Fruit fly (Drosophila melanogaster) whole organism, embryonic: Measurements from ENCODE around the gene CG10621.

Source experiments
- Antp ChIP-seq: fragments of 200-800 bp; sonication (Bioruptor generic); optimal IDR thresholded peaks from 3 replicates; lab custom pipeline; 2016; ENCODE audit warnings: missing biosample characterization, missing genetic modification characterization
- B-H2 ChIP-seq: fragments of 200-800 bp; sonication (Bioruptor generic); optimal IDR thresholded peaks from 2 replicates; lab custom pipeline; 2018; ENCODE audit warnings: missing biosample characterization, mild to moderate bottlenecking, missing genetic modification characterization
- CG10267 ChIP-seq: fragments of 200-800 bp; sonication (Bioruptor generic); optimal IDR thresholded peaks from 2 replicates; lab custom pipeline; 2018; ENCODE audit warnings: missing biosample characterization, mild to moderate bottlenecking, missing genetic modification characterization, moderate library complexity
- CG10274 ChIP-seq: fragments of 200-800 bp; sonication (Bioruptor generic); optimal IDR thresholded peaks from 3 replicates; lab custom pipeline; 2017; ENCODE audit warnings: missing biosample characterization, mild to moderate bottlenecking, missing genetic modification characterization
- CG11093 ChIP-seq: fragments of 200-800 bp; sonication (Bioruptor generic); IDR thresholded peaks from 3 replicates; pipeline ENCODE4 v1.3.6; 2022; ENCODE audit warnings: missing biosample characterization, missing genetic modification characterization
- CG12942 ChIP-seq: fragments of 200-800 bp; sonication (Bioruptor generic); optimal IDR thresholded peaks from 3 replicates; lab custom pipeline; 2016; ENCODE audit warnings: missing biosample characterization, missing genetic modification characterization
- CG13123 ChIP-seq: fragments of 200-800 bp; sonication (Bioruptor generic); optimal IDR thresholded peaks from 2 replicates; lab custom pipeline; 2016; ENCODE audit warnings: missing biosample characterization, missing genetic modification characterization
- CG1603 ChIP-seq: fragments of 200-800 bp; sonication (Bioruptor generic); optimal IDR thresholded peaks from 2 replicates; lab custom pipeline; 2019; ENCODE audit warnings: missing biosample characterization, mild to moderate bottlenecking, missing genetic modification characterization, moderate library complexity
- CG1647 ChIP-seq: fragments of 200-800 bp; sonication (Bioruptor generic); optimal IDR thresholded peaks from 3 replicates; lab custom pipeline; 2016; ENCODE audit warnings: missing biosample characterization, missing genetic modification characterization
- CG17612 ChIP-seq: fragments of 200-800 bp; sonication (Bioruptor generic); IDR thresholded peaks from 2 replicates; pipeline ENCODE4 v1.3.6; 2022; ENCODE audit warnings: missing biosample characterization, missing genetic modification characterization
- CG2202 ChIP-seq: fragments of 200-800 bp; sonication (Bioruptor generic); optimal IDR thresholded peaks from 2 replicates; lab custom pipeline; 2018; ENCODE audit warnings: missing biosample characterization, mild to moderate bottlenecking, missing genetic modification characterization
- CG30020 ChIP-seq: fragments of 200-800 bp; optimal IDR thresholded peaks from 2 replicates; lab custom pipeline; 2019; ENCODE audit warnings: missing biosample characterization, mild to moderate bottlenecking, missing genetic modification characterization, moderate library complexity
- CG32532 ChIP-seq: fragments of 200-800 bp; sonication (Bioruptor generic); IDR thresholded peaks from 2 replicates; pipeline ENCODE4 v1.3.6; 2022; ENCODE audit warnings: missing biosample characterization, missing genetic modification characterization
- CG7271 ChIP-seq: fragments of 200-800 bp; sonication (Bioruptor generic); optimal IDR thresholded peaks from 2 replicates; lab custom pipeline; 2018; ENCODE audit warnings: missing biosample characterization, mild to moderate bottlenecking, missing genetic modification characterization, moderate library complexity
- CG7839 ChIP-seq: fragments of 200-800 bp; sonication (Bioruptor generic); optimal IDR thresholded peaks from 3 replicates; lab custom pipeline; 2018; ENCODE audit warnings: missing biosample characterization, mild to moderate bottlenecking, missing genetic modification characterization, moderate library complexity
- CG8765 ChIP-seq: fragments of 200-800 bp; sonication (Bioruptor generic); IDR thresholded peaks from 2 replicates; pipeline ENCODE4 v1.3.6; 2022; ENCODE audit warnings: missing biosample characterization, missing genetic modification characterization
- CG8924 ChIP-seq: fragments of 200-800 bp; optimal IDR thresholded peaks from 3 replicates; lab custom pipeline; 2019; ENCODE audit warnings: missing biosample characterization, mild to moderate bottlenecking, missing genetic modification characterization, moderate library complexity
- ERR ChIP-seq: fragments of 200-800 bp; sonication (Bioruptor generic); optimal IDR thresholded peaks from 2 replicates; lab custom pipeline; 2016; ENCODE audit warnings: missing biosample characterization, missing genetic modification characterization
- Eip74EF ChIP-seq, 2 experiments: fragments of 200-800 bp in 1 of 2; fragments of >200 bp in 1 of 2; sonication (Bioruptor generic) in 1 of 2; optimal IDR thresholded peaks; 2 replicates each; lab custom pipeline; 2017 to 2019; ENCODE audit warnings: missing biosample characterization in 2 of 2, missing genetic modification characterization in 2 of 2, mild to moderate bottlenecking in 1 of 2, moderate library complexity in 1 of 2
- Ets65A ChIP-seq: fragments of 200-800 bp; sonication (Bioruptor generic); peaks from one replicate; lab custom pipeline; 2016; ENCODE audit warnings: missing biosample characterization, missing genetic modification characterization
- Gug ChIP-seq: fragments of 200-800 bp; sonication (Bioruptor generic); IDR thresholded peaks from 4 replicates; pipeline ENCODE4 v1.3.6; 2022; ENCODE audit warnings: missing biosample characterization, missing genetic modification characterization
- HLHmδ ChIP-seq: fragments of 200-800 bp; sonication (Bioruptor generic); optimal IDR thresholded peaks from 2 replicates; lab custom pipeline; 2018; ENCODE audit warnings: missing biosample characterization, mild to moderate bottlenecking, missing genetic modification characterization, moderate library complexity
- Hsf ChIP-seq: fragments of 200-800 bp; sonication (Bioruptor generic); optimal IDR thresholded peaks from 3 replicates; lab custom pipeline; 2016; ENCODE audit warnings: missing biosample characterization, missing genetic modification characterization
- Myb ChIP-seq: fragments of 200-800 bp; sonication (Bioruptor generic); optimal IDR thresholded peaks from 2 replicates; lab custom pipeline; 2016; ENCODE audit warnings: missing biosample characterization, missing genetic modification characterization
- NfI ChIP-seq: fragments of 200-800 bp; sonication (Bioruptor generic); optimal IDR thresholded peaks from 3 replicates; lab custom pipeline; 2018; ENCODE audit warnings: missing biosample characterization, mild to moderate bottlenecking, missing genetic modification characterization, moderate library complexity
- Poxn ChIP-seq: fragments of 200-800 bp; sonication (Bioruptor generic); IDR thresholded peaks from 2 replicates; pipeline ENCODE4 v1.3.6; 2022; ENCODE audit warnings: missing biosample characterization, missing genetic modification characterization
- Sry-δ ChIP-seq: fragments of 200-800 bp; sonication (Bioruptor generic); optimal IDR thresholded peaks from 2 replicates; lab custom pipeline; 2016; ENCODE audit warnings: missing biosample characterization, missing genetic modification characterization
- TFAM ChIP-seq: fragments of 200-800 bp; sonication (Bioruptor generic); optimal IDR thresholded peaks from 2 replicates; lab custom pipeline; 2017; ENCODE audit warnings: missing biosample characterization, missing genetic modification characterization, inconsistent platforms
- ac ChIP-seq: fragments of 200-800 bp; sonication (Bioruptor generic); optimal IDR thresholded peaks from 3 replicates; lab custom pipeline; 2017; ENCODE audit warnings: missing biosample characterization, mild to moderate bottlenecking, missing genetic modification characterization
- chn ChIP-seq: fragments of 200-800 bp; sonication (Bioruptor generic); optimal IDR thresholded peaks from 2 replicates; lab custom pipeline; 2016; ENCODE audit warnings: missing biosample characterization, missing genetic modification characterization
- croc ChIP-seq: fragments of 200-800 bp; sonication (Bioruptor generic); conservative IDR thresholded peaks from 3 replicates; pipeline ENCODE4 v1.3.6; 2022; ENCODE audit warnings: missing biosample characterization, missing genetic modification characterization
- crol ChIP-seq: fragments of 200-800 bp; sonication (Bioruptor generic); IDR thresholded peaks from 2 replicates; pipeline ENCODE4 v1.3.6; 2022; ENCODE audit warnings: missing biosample characterization, missing genetic modification characterization
- disco-r ChIP-seq: fragments of 200-800 bp; sonication (Bioruptor generic); optimal IDR thresholded peaks from 2 replicates; lab custom pipeline; 2016; ENCODE audit warnings: missing biosample characterization, missing genetic modification characterization
- dmrt11E ChIP-seq: fragments of 200-800 bp; sonication (Bioruptor generic); optimal IDR thresholded peaks from 3 replicates; lab custom pipeline; 2018; ENCODE audit warnings: missing biosample characterization, mild to moderate bottlenecking, missing genetic modification characterization, moderate library complexity
- ewg ChIP-seq: fragments of 200-800 bp; sonication (Bioruptor generic); optimal IDR thresholded peaks from 3 replicates; lab custom pipeline; 2017; ENCODE audit warnings: mild to moderate bottlenecking, missing biosample characterization, missing genetic modification reagents, missing genetic modification characterization
- gcm2 ChIP-seq: fragments of 200-800 bp; sonication (Bioruptor generic); optimal IDR thresholded peaks from 2 replicates; lab custom pipeline; 2016; ENCODE audit warnings: missing biosample characterization, missing genetic modification characterization
- gsb ChIP-seq: fragments of 200-800 bp; sonication (Bioruptor generic); IDR thresholded peaks from 2 replicates; pipeline ENCODE4 v1.3.6; 2022; ENCODE audit warnings: missing biosample characterization, missing genetic modification characterization
- hkb ChIP-seq, 2 experiments: fragments of 200-800 bp in 1 of 2; fragments of >200 bp in 1 of 2; sonication (Bioruptor generic) in 1 of 2; IDR thresholded peaks in 1 of 2; optimal IDR thresholded peaks in 1 of 2; 2 replicates each; pipeline versions ENCODE4 v1.3.6 to Lab custom; 2017 to 2022; ENCODE audit warnings: missing biosample characterization in 1 of 2, missing genetic modification characterization in 1 of 2
- hth ChIP-seq: fragments of >200 bp; optimal IDR thresholded peaks from 2 replicates; lab custom pipeline; 2017; ENCODE audit warnings: inconsistent platforms
- ind ChIP-seq: fragments of 200-800 bp; sonication (Bioruptor generic); optimal IDR thresholded peaks from 3 replicates; lab custom pipeline; 2016; ENCODE audit warnings: missing biosample characterization, missing genetic modification characterization
- jigr1 ChIP-seq: fragments of 200-800 bp; sonication (Bioruptor generic); IDR thresholded peaks from 3 replicates; pipeline ENCODE4 v1.3.6; 2022; ENCODE audit warnings: missing biosample characterization, missing genetic modification characterization
- ken ChIP-seq: fragments of 200-800 bp; sonication (Bioruptor generic); IDR thresholded peaks from 3 replicates; pipeline ENCODE4 v1.3.6; 2022; ENCODE audit warnings: missing biosample characterization, missing genetic modification characterization
- klu ChIP-seq: fragments of 200-800 bp; sonication (Bioruptor generic); IDR thresholded peaks from 2 replicates; pipeline ENCODE4 v1.3.6; 2022; ENCODE audit warnings: missing biosample characterization, missing genetic modification characterization
- mirr ChIP-seq: fragments of 200-800 bp; sonication (Bioruptor generic); optimal IDR thresholded peaks from 3 replicates; lab custom pipeline; 2018; ENCODE audit warnings: missing biosample characterization, mild to moderate bottlenecking, missing genetic modification characterization
- oc ChIP-seq: fragments of 200-800 bp; sonication (Bioruptor generic); optimal IDR thresholded peaks from 2 replicates; lab custom pipeline; 2018; ENCODE audit warnings: missing biosample characterization, mild to moderate bottlenecking, missing genetic modification characterization, moderate library complexity
- otp ChIP-seq: fragments of 200-800 bp; sonication (Bioruptor generic); IDR thresholded peaks from 3 replicates; pipeline ENCODE4, ENCODE4 v1.3.6; 2022; ENCODE audit warnings: missing biosample characterization, missing genetic modification characterization
- peb ChIP-seq: fragments of 200-800 bp; sonication (Bioruptor generic); IDR thresholded peaks from 2 replicates; pipeline ENCODE4 v1.3.6; 2022; ENCODE audit warnings: missing biosample characterization, missing genetic modification characterization
- run ChIP-seq: fragments of 200-800 bp; sonication (Bioruptor generic); optimal IDR thresholded peaks from 3 replicates; lab custom pipeline; 2018; ENCODE audit warnings: missing biosample characterization, mild to moderate bottlenecking, missing genetic modification characterization
- slou ChIP-seq: fragments of 200-800 bp; sonication (Bioruptor generic); optimal IDR thresholded peaks from 3 replicates; lab custom pipeline; 2016; ENCODE audit warnings: missing biosample characterization, missing genetic modification characterization
- sna ChIP-seq: fragments of 200-800 bp; sonication (Bioruptor generic); IDR thresholded peaks from 2 replicates; pipeline ENCODE4 v1.3.6; 2022; ENCODE audit warnings: missing biosample characterization, missing genetic modification characterization; ENCODE audit not compliant: partially characterized antibody

The CG10621 gene

dm6 chr2L:18974063-18974779 lies 20.0 kb upstream of the CG10621 start, which contains the start of the genes L2HGDH and CG10431 (continued):
- peak; percentile 99 for TF ChIP-seq crol (GFP tag; lab: Robert Waterston, UW)
- TF ChIP-seq gsb (GFP tag; lab: Robert Waterston, UW), result no peak
- TF ChIP-seq TFAM (GFP tag; lab: Kevin White, UChicago), result no peak
- no peak for TF ChIP-seq gcm2 (GFP tag; lab: Kevin White, UChicago)
- TF ChIP-seq Eip74EF (GFP tag; optimal IDR thresholded peaks at IDR 0.05; lab: Kevin White, UChicago), result peak in 1 of 2 experiments; percentile 3
- peak; percentile 49 for TF ChIP-seq B-H2 (GFP tag; lab: Kevin White, UChicago)
- TF ChIP-seq CG11093 (GFP tag; lab: Robert Waterston, UW), result no peak
- TF ChIP-seq ac (GFP tag; lab: Kevin White, UChicago), result no peak
- TF ChIP-seq ken (GFP tag; lab: Robert Waterston, UW), result 0 out of 3 replicates have a peak, but pooled peaks have one; percentile 51
- TF ChIP-seq hth (lab: Kevin White, UChicago), result no peak
- TF ChIP-seq oc (tag; lab: Kevin White, UChicago), result peak; percentile 60
- peak; percentile 34 for TF ChIP-seq disco-r (GFP tag; lab: Kevin White, UChicago)
- peak; percentile 57 for TF ChIP-seq NfI (GFP tag; lab: Kevin White, UChicago)
- TF ChIP-seq hkb (optimal IDR thresholded peaks at IDR 0.05; lab: Kevin White, UChicago), result peak; percentile 26
- TF ChIP-seq hkb (GFP tag; IDR thresholded peaks at IDR 0.05; lab: Robert Waterston, UW), result no peak
- TF ChIP-seq CG1603 (tag; lab: Kevin White, UChicago), result peak; percentile 42
- peak; percentile 21 for TF ChIP-seq ewg
- peak; percentile 67 for TF ChIP-seq mirr (GFP tag; lab: Kevin White, UChicago)
- no peak for TF ChIP-seq Gug
- peak; percentile 43 for TF ChIP-seq CG7271 (tag; lab: Kevin White, UChicago)
- TF ChIP-seq CG8924, result peak; percentile 85
- peak; percentile 34 for TF ChIP-seq CG12942
- TF ChIP-seq slou (GFP tag; lab: Kevin White, UChicago), result no peak
- TF ChIP-seq CG2202 (tag; lab: Kevin White, UChicago), result peak; percentile 4
- TF ChIP-seq klu (GFP tag; lab: Robert Waterston, UW), result no peak
- TF ChIP-seq dmrt11E (tag; lab: Kevin White, UChicago), result peak; percentile 47
- no peak for TF ChIP-seq CG8765
- peak; percentile 46 for TF ChIP-seq CG32532 (GFP tag; lab: Robert Waterston, UW)
- peak; percentile 3 for TF ChIP-seq run
- TF ChIP-seq CG10267 (tag; lab: Kevin White, UChicago), result peak; percentile 98
- peak; percentile 10 for TF ChIP-seq chn
- TF ChIP-seq peb (GFP tag; lab: Robert Waterston, UW), result no peak
- TF ChIP-seq CG13123 (GFP tag; lab: Kevin White, UChicago), result peak; percentile 21
- no peak for TF ChIP-seq HLHmδ (GFP tag; lab: Kevin White, UChicago)
- peak; percentile 42 for TF ChIP-seq Antp (GFP tag; lab: Kevin White, UChicago)
- TF ChIP-seq ERR, result peak; percentile 99
- TF ChIP-seq ind, result peak; percentile 67
- no peak for TF ChIP-seq CG1647 (GFP tag; lab: Kevin White, UChicago)
- peak; percentile 90 for TF ChIP-seq Ets65A (GFP tag; lab: Kevin White, UChicago)
- TF ChIP-seq jigr1 (GFP tag; lab: Robert Waterston, UW), result no peak
- TF ChIP-seq CG7839, result peak; percentile 54
- TF ChIP-seq CG17612 (GFP tag; lab: Robert Waterston, UW), result no peak
- TF ChIP-seq CG10274 (GFP tag; lab: Kevin White, UChicago), result no peak
- peak; percentile 60 for TF ChIP-seq CG30020 (tag; lab: Kevin White, UChicago)
- TF ChIP-seq sna, result no peak
- peak; percentile 59 for TF ChIP-seq Hsf (GFP tag; lab: Kevin White, UChicago)
- peak; percentile 35 for TF ChIP-seq Sry-δ (GFP tag; lab: Kevin White, UChicago)
- no peak for TF ChIP-seq Poxn (GFP tag; lab: Robert Waterston, UW)
- peak; percentile 11 for TF ChIP-seq Myb (GFP tag; lab: Kevin White, UChicago)
- peak; percentile 89 for TF ChIP-seq otp
- TF ChIP-seq croc (GFP tag; lab: Robert Waterston, UW), result no peak
